Worm (Caenorhabditis elegans) whole organism, L1 larva: ENCODE data around the gene K02E11.5.
A peak's percentile ranks its signal among the peaks of the same experiment; 100 is the strongest.
"Not testable (repeated sequence)": the region's sequence is repeated elsewhere in the genome, so short reads cannot be mapped to it uniquely, and the experiment has no call there.

Experiments used
- C34B4.2 ChIP-seq: sonication (generic microtip); optimal IDR thresholded peaks from 2 replicates; lab custom pipeline; 2017; ENCODE audit warnings: mild to moderate bottlenecking, missing genetic modification characterization, missing compliant biosample characterization
- aha-1 ChIP-seq: fragments of 150-350 bp; optimal IDR thresholded peaks from 2 replicates; lab custom pipeline; 2014; ENCODE audit warnings: missing biosample characterization, missing genetic modification characterization
- alr-1 ChIP-seq: fragments of 200-800 bp; sonication (Bioruptor generic); optimal IDR thresholded peaks from 2 replicates; lab custom pipeline; 2018; ENCODE audit warnings: borderline replicate concordance, mild to moderate bottlenecking, missing genetic modification characterization, missing compliant biosample characterization
- ama-1 ChIP-seq: fragments of 150-350 bp; optimal IDR thresholded peaks from 2 replicates; lab custom pipeline; 2014
- blmp-1 ChIP-seq: fragments of 150-350 bp; optimal IDR thresholded peaks from 2 replicates; lab custom pipeline; 2014; ENCODE audit warnings: missing biosample characterization, missing genetic modification characterization
- ceh-88 ChIP-seq: fragments of 200-800 bp; sonication (Bioruptor generic); IDR thresholded peaks from 2 replicates; pipeline ENCODE4 v1.3.6; 2022; ENCODE audit warnings: missing genetic modification characterization, missing compliant biosample characterization
- egl-13 ChIP-seq: sonication (generic microtip); optimal IDR thresholded peaks from 2 replicates; lab custom pipeline; 2016; ENCODE audit warnings: missing genotype, missing genetic modification reagents, missing genetic modification characterization, missing compliant biosample characterization
- egl-27 ChIP-seq, 2 experiments: fragments of 150-350 bp in 1 of 2; sonication (generic microtip); optimal IDR thresholded peaks; 3 replicates each; lab custom pipeline; 2017 to 2018; ENCODE audit warnings: missing biosample characterization in 2 of 2, missing genetic modification characterization in 2 of 2, missing genetic modification reagents in 2 of 2
- elt-3 ChIP-seq, 6 experiments: fragments of 150-350 bp in 1 of 6; sonication (generic microtip); optimal IDR thresholded peaks; 2 replicates each; lab custom pipeline; 2017 to 2018; ENCODE audit warnings: missing biosample characterization in 6 of 6, missing genetic modification characterization in 6 of 6, inconsistent platforms in 1 of 6
- hpl-2 ChIP-seq: fragments of 150-350 bp; optimal IDR thresholded peaks from 2 replicates; lab custom pipeline; 2014; ENCODE audit warnings: missing biosample characterization, missing genetic modification reagents, missing genetic modification characterization
- lin-13 ChIP-seq: fragments of 150-350 bp; optimal IDR thresholded peaks from 2 replicates; lab custom pipeline; 2014; ENCODE audit warnings: missing biosample characterization, missing genetic modification reagents, missing genetic modification characterization
- lin-14 ChIP-seq: fragments of 200-800 bp; sonication (Bioruptor generic); optimal IDR thresholded peaks from 2 replicates; lab custom pipeline; 2018; ENCODE audit warnings: mild to moderate bottlenecking, missing genetic modification characterization, moderate library complexity, missing compliant biosample characterization
- lir-3 ChIP-seq: sonication (generic microtip); optimal IDR thresholded peaks from 2 replicates; lab custom pipeline; 2016; ENCODE audit warnings: mild to moderate bottlenecking, missing genetic modification characterization, moderate library complexity, missing compliant biosample characterization; ENCODE audit not compliant: poor library complexity
- lsy-2 ChIP-seq, 2 experiments: fragments of 150-350 bp; optimal IDR thresholded peaks; 2 replicates each; lab custom pipeline; 2014; ENCODE audit warnings: missing biosample characterization in 2 of 2, missing genetic modification characterization in 2 of 2
- mep-1 ChIP-seq: fragments of 150-350 bp; optimal IDR thresholded peaks from 2 replicates; lab custom pipeline; 2014; ENCODE audit warnings: missing biosample characterization, missing genetic modification characterization
- nhr-11 ChIP-seq: fragments of 150-350 bp; optimal IDR thresholded peaks from 2 replicates; lab custom pipeline; 2014; ENCODE audit warnings: missing biosample characterization, missing genetic modification characterization
- nhr-19 ChIP-seq: fragments of 200-800 bp; sonication (Bioruptor generic); conservative IDR thresholded peaks from 2 replicates; pipeline ENCODE4 v1.3.6; 2022; ENCODE audit warnings: missing genetic modification characterization, missing compliant biosample characterization
- nhr-28 ChIP-seq: fragments of 150-350 bp; optimal IDR thresholded peaks from 2 replicates; lab custom pipeline; 2014; ENCODE audit warnings: missing biosample characterization, missing genetic modification characterization
- nhr-76 ChIP-seq: sonication (generic microtip); optimal IDR thresholded peaks from 2 replicates; lab custom pipeline; 2017; ENCODE audit warnings: missing biosample characterization, missing genetic modification characterization
- nhr-77 ChIP-seq: fragments of 150-350 bp; optimal IDR thresholded peaks from 2 replicates; lab custom pipeline; 2014; ENCODE audit warnings: missing biosample characterization, missing genetic modification characterization
- nhr-85 ChIP-seq: sonication (generic microtip); peaks from one replicate; lab custom pipeline; 2016; ENCODE audit warnings: missing genetic modification characterization, inconsistent platforms, missing compliant biosample characterization
- nhr-90 ChIP-seq: sonication (generic microtip); optimal IDR thresholded peaks from 2 replicates; lab custom pipeline; 2016; ENCODE audit warnings: mild to moderate bottlenecking, missing genetic modification characterization, missing compliant biosample characterization; ENCODE audit not compliant: poor library complexity
- pqm-1 ChIP-seq: sonication (generic microtip); optimal IDR thresholded peaks from 3 replicates; lab custom pipeline; 2017; ENCODE audit warnings: missing biosample characterization, missing genetic modification characterization
- skn-1 ChIP-seq: fragments of 150-350 bp; optimal IDR thresholded peaks from 2 replicates; lab custom pipeline; 2014; ENCODE audit warnings: missing biosample characterization, missing genetic modification characterization
- snpc-4 ChIP-seq: fragments of 150-350 bp; optimal IDR thresholded peaks from 2 replicates; lab custom pipeline; 2014; ENCODE audit warnings: missing biosample characterization, missing genetic modification characterization
- swsn-7 ChIP-seq: sonication (generic microtip); optimal IDR thresholded peaks from 2 replicates; lab custom pipeline; 2016; ENCODE audit warnings: missing genetic modification characterization, missing compliant biosample characterization
- vab-15 ChIP-seq: sonication (generic microtip); optimal IDR thresholded peaks from 2 replicates; lab custom pipeline; 2017; ENCODE audit warnings: missing genotype, mild to moderate bottlenecking, missing genetic modification characterization, missing compliant biosample characterization
- xbp-1 ChIP-seq: sonication (generic microtip); optimal IDR thresholded peaks from 2 replicates; lab custom pipeline; 2016; ENCODE audit warnings: missing genetic modification characterization, missing compliant biosample characterization
- zip-4 ChIP-seq: fragments of 200-800 bp; sonication (Bioruptor generic); optimal IDR thresholded peaks from 2 replicates; lab custom pipeline; 2018; ENCODE audit warnings: mild to moderate bottlenecking, missing genetic modification characterization, moderate library complexity, missing compliant biosample characterization
- ztf-11 ChIP-seq, 2 experiments: sonication (generic microtip); optimal IDR thresholded peaks; 2 replicates each; lab custom pipeline; 2016 to 2017; ENCODE audit warnings: missing genetic modification characterization in 2 of 2, missing biosample characterization in 1 of 2, missing compliant biosample characterization in 1 of 2

Gene K02E11.5

DNA sequence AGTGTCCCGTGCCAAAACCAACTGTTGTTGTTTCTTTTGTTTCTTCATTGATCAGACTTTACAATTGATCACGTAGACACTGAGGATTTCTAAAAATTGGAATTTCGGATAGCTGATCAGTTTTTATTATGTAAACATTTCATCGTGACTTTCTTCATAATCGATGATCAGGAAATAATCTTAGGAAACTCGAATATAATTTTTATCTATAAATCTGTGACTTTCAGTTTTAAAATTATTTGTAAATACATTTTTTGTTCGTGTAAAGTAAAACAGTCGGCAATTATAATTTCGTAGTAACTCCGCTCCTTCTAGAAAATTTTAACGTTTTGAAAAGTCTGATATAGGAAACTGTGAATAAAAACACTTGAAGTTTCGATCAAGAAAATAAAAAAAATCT, 18.6 kb downstream of the K02E11.5 start, which contains the start of gene F40G12.5:
Gene F40G12.5 (minus strand): TSS at position 101 of the 400 bp plus-strand sequence.
- no peak for TF ChIP-seq nhr-76
- TF ChIP-seq, all 84 proteins: peak for 0

DNA sequence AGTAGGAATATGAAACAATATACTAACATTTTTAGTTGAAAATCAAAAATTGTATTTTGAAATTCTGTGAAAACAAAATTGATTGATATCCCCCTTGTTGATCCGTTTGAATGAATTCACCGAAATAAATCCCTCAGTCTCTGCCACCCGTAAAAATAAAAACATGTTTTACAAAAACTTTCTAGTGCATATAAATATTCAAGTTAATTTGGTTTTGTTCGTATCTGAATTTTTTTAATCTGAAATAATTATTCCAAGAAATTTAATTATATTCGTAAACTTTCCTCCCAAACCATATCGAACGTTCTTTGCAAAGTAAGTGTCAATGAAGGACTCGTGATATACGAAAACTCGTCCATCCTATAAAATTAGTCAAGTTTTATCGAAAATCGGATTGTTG, 20.9 kb downstream of the K02E11.5 start, which contains the start of gene F40G12.6:
Gene F40G12.6 (minus strand): TSS at position 101 of the 400 bp plus-strand sequence.
- TF ChIP-seq elt-3 (tag; optimal IDR thresholded peaks at IDR 0.05; lab: Kevin White, UChicago) (no peak), lin-13 (GFP tag; lab: Kevin White, UChicago) (no peak), lir-3 (tag; lab: Kevin White, UChicago) (no peak), vab-15 (tag; lab: Kevin White, UChicago) (no peak), nhr-28 (no peak)

DNA sequence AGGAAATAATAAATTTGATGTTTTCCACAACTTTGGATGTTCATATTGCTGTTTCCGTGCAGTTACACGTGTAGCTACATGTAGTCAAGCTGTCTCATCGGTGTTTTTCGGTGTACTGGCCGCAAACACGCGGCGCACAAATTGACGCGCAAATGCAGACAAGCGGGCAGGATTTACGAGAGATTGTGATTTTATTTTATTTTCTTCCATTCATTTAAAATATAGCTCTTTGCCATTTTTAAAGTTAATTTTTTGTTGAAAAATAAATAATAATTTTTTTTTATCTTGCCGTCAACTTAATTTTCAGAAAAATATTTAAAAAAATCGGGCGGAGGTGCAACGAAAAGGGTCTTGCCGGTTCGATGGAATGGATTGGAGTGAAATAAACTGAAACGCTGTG, 22.1 kb downstream of the K02E11.5 start, which contains the start of gene F40G12.7:
Gene F40G12.7 (plus strand): TSS at position 301 of the 400 bp plus-strand sequence.
- TF ChIP-seq nhr-90 (tag; lab: Kevin White, UChicago); nhr-76; ceh-88: not testable (repeated sequence)

DNA sequence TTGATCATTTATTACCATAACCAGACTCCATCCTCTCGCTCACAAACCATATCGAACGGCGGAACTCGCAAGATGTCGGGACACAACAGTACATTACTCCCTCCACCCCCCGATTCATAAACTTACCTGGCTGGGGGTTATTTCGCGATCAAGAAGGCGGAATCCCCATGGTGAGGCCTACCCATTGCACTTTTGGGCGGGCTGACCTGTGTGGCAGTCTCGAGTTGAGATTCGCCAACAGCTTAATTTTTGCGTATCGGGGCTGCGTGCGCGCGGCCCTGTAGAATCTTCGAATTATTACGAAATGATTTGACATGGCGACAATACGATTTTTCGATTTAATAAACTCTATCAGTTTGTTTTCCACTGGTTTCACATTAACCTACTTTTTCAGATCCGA, 25.3 kb downstream of the K02E11.5 start:
- peak; percentile 40 for TF ChIP-seq snpc-4 (tag; lab: Kevin White, UChicago)
- TF ChIP-seq, all 84 proteins: peak for 1; not testable (repeated sequence) for 83

DNA sequence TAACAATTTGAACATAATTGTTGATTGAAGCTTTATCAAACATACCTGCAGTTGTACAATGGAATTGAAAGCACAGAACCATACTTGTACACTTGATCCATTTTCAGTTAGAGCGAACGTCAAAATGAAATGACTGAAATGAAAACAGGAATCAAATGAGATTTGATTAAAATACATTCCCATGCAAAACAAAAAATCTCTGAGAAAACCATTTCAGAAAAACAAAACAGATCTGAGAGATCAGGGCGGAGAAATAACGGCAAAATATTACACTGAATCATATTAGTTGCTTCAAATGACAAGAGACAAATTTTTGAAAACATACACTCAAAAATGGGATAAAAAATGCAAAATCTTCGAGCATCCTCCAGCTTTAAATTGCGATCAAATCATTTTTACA, 27.7 kb downstream of the K02E11.5 start, which contains the start of gene srt-33:
Gene srt-33 (minus strand): TSS at position 101 of the 400 bp plus-strand sequence.
- TF ChIP-seq nhr-11 (tag; lab: Kevin White, UChicago): no peak
- no peak for TF ChIP-seq ama-1 (lab: Kevin White, UChicago)
- no peak for TF ChIP-seq elt-3 (tag; optimal IDR thresholded peaks at IDR 0.05; lab: Kevin White, UChicago)
- TF ChIP-seq egl-13 (tag; lab: Kevin White, UChicago): no peak
- TF ChIP-seq nhr-90 (tag; lab: Kevin White, UChicago): no peak
- TF ChIP-seq skn-1 (tag; lab: Kevin White, UChicago): no peak
- no peak for TF ChIP-seq lin-14 (GFP tag; lab: Kevin White, UChicago)

DNA sequence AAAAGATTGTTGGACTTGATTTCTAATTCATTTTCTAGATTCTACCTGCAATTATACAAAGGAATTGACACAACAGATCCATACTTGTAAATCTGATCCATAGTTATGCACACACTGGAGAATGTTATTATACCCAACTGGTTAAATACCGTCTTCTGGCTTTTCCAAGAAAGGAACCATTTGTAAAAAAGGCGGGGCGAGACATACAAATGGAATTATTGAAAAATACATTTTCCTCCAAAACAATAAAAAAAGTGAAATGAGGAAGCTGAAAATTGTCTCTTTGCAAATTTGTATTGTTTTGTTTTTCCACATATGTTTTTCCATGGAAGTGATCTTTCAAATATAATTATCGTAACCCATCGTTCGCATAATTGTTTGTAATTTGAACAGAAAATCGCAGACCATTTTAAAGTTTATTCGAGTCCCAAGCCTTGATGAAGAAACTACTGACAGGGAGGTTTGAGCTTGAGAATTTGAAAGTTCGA, 30.1 kb downstream of the K02E11.5 start, which contains the start of the genes srt-74 and F40G12.9:
Gene srt-74 (minus strand): TSS at position 101 of the 488 bp plus-strand sequence.
Gene F40G12.9 (plus strand): TSS at position 438 of the 488 bp plus-strand sequence.
- TF ChIP-seq aha-1 (tag; lab: Kevin White, UChicago): no peak
- no peak for TF ChIP-seq skn-1 (tag; lab: Kevin White, UChicago)
- TF ChIP-seq lir-3 (tag; lab: Kevin White, UChicago): no peak
- no peak for TF ChIP-seq swsn-7 (tag; lab: Kevin White, UChicago)
- no peak for TF ChIP-seq mep-1 (tag; lab: Kevin White, UChicago)
- no peak for TF ChIP-seq blmp-1 (tag; lab: Kevin White, UChicago)
- no peak for TF ChIP-seq nhr-85 (tag; lab: Kevin White, UChicago)
- TF ChIP-seq ztf-11 (tag; optimal IDR thresholded peaks at IDR 0.05; lab: Kevin White, UChicago): no peak
- TF ChIP-seq hpl-2 (GFP tag; lab: Kevin White, UChicago): no peak
- no peak for TF ChIP-seq xbp-1
- TF ChIP-seq lin-14 (GFP tag; lab: Kevin White, UChicago): no peak
- no peak for TF ChIP-seq lin-13 (GFP tag; lab: Kevin White, UChicago)
- no peak for TF ChIP-seq alr-1
- TF ChIP-seq nhr-19: no peak
- TF ChIP-seq egl-27 (tag; optimal IDR thresholded peaks at IDR 0.05; lab: Kevin White, UChicago): no peak
- TF ChIP-seq C34B4.2: no peak
- TF ChIP-seq lsy-2 (tag; optimal IDR thresholded peaks at IDR 0.05; lab: Kevin White, UChicago): no peak
- TF ChIP-seq pqm-1 (tag; lab: Kevin White, UChicago): no peak
- no peak for TF ChIP-seq zip-4
- TF ChIP-seq nhr-77: no peak
